Worm (Caenorhabditis elegans) whole organism, dauer: ENCODE data around the gene srh-269.

ENCODE experiments used
- unc-62 ChIP-seq: sonication (generic microtip); optimal IDR thresholded peaks from 2 replicates; lab custom pipeline; 2017; ENCODE audit warnings: missing biosample characterization, missing genetic modification reagents, missing genetic modification characterization

The srh-269 gene

DNA sequence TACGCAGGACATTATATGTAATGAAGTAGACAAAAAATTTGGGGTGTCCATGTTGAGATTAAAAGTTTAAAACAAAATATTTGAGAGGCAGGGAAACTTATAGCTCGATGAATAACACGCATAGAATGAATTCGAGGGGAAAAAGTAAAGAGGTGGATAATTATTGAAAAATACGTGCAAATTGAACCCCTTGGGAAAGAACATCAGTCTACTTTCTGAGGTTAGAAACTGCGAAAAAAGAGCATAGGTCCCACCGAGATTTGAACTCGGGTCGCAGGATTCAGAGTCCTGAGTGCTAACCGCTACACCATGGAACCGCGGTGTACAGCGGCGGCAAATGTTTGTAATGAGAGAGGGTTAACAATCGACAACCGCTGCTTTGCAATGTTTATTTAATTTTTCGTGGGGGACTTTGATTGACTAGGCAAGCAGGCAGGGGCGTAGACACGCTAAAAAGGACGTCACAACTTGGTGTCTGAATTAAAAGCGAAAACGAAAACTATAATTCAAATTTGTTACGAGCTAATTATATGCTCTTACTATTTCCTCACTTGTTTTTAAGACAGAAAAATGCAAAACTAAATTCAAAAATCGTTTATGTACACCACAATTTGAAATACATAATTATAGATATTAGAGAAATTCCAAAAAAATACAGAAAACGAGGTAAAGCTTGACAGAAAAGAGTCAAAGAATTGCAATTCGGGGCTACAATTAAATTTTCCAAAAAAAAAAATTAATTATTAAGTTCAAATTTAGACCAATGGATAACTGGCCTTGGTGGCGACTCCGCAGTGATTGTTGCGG is at the start of gene srh-269:
Gene srh-269 (minus strand): TSS at position 51 of the 807 bp plus-strand sequence.
- no peak for TF ChIP-seq unc-62 (GFP tag; lab: Kevin White, UChicago)

DNA sequence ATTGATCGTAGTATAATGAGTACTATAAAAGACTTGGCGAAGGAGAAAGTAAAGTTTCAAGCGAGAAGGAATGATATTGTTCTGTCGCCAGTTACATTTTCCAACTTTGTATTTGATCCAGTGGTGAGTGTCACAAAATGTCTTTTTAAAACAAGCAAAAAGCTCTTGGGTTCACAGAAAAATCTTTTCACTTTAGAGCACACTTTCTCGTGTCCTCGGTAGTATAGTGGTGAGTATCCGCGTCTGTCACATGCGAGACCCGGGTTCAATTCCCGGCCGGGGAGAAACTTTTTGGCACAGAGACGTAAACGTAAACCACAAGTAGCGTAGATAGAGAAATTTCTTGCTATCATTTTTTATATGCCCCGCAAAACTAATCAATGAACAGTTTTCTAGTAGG is 48.5 kb upstream of the srh-269 start:
- TF ChIP-seq unc-62 (GFP tag; lab: Kevin White, UChicago) = no peak

DNA sequence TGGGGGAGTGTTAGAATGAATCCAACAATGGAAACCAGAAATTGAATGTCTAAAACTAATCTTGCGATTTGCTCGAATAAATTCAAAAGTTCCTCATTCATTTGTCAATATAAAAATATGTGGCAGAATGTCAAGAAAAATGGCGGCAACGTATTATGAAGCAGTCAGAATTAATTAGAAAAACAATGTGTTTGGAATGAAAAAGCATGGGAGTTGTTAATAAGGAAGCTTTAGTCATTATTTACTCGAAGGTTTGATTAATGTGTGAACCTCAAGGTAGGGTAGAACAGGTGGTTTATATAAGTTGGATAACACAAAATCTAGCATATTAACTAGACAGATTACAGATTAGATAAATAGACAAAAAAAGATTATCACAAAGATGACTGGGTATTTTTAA is 46.4 kb upstream of the srh-269 start, which contains the start of gene srw-76:
Gene srw-76 (minus strand): TSS at position 101 of the 400 bp plus-strand sequence.
- no peak for TF ChIP-seq unc-62 (GFP tag; lab: Kevin White, UChicago)

DNA sequence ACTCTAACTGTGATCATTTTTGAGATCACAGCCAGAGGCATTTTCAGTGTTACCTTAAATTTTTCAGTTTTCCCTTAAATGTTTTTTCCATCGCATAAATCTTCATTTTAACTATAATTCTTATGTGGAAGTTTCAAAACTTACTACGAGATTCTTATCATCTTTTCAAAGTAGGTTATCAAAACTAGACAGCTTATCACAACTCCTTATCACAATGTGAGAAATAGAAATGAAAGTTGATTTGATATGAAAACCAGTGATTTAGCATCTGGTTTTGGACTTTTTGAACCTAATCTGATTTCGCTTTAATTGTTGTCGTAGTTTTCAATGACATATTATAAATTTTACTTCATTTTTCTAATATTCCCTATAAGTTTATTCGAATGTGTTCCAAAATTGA is 44.1 kb upstream of the srh-269 start, which contains the start of gene mltn-11:
Gene mltn-11 (plus strand): TSS at position 276 of the 400 bp plus-strand sequence.
- no peak for TF ChIP-seq unc-62 (GFP tag; lab: Kevin White, UChicago)

- TF ChIP-seq unc-62 (GFP tag; lab: Kevin White, UChicago) = no peak
Measured at ce11 chrV:16629600-16629999, 37.8 kb upstream of the srh-269 start, which contains the start of gene srd-21. Gene srd-21, plus strand, starts transcription at chrV:16629900.

DNA sequence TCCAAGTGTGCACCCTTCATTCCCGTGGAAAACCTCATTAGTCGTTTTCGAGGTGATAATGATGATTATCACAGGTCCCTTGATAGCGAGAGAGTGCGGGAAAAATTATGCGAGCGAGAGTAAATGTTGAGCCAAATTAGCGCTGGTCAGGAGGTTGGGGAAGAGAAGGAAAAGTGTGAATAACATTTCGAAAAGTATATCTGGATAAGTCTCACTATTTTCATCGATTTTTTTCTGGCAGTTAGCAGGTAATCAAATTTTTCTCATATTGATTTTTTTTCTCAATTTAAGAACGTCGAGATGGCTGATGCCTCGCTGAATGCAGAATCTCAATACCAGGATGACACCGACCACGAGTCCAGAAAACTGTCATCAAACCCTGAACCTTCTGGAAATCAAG is 37.1 kb upstream of the srh-269 start, which contains the start of gene W06G6.2:
Gene W06G6.2 (plus strand): TSS at position 301 of the 400 bp plus-strand sequence.
- no peak for TF ChIP-seq unc-62 (GFP tag; lab: Kevin White, UChicago)

DNA sequence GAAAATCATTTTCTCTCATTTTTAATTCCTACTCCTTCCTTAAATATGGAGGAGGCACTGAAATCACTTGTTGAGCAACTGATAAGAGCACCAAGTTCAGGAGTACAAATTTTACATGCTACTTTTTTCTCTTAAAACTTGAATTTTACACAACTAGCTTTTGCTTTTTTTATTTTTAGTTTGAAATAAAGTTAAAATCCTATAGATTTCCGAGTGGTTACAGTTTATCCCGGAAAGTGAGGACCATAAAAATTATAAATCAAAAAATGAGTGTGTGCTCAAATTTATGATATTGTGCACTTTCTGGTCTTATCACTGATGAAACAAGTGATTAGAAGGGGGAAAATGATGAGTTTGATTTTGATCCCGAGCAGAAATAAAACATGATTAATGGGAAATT is 36.1 kb upstream of the srh-269 start, which contains the start of gene oac-53:
Gene oac-53 (minus strand): TSS at position 9 of the 400 bp plus-strand sequence.
- TF ChIP-seq unc-62 (GFP tag; lab: Kevin White, UChicago) = no peak

DNA sequence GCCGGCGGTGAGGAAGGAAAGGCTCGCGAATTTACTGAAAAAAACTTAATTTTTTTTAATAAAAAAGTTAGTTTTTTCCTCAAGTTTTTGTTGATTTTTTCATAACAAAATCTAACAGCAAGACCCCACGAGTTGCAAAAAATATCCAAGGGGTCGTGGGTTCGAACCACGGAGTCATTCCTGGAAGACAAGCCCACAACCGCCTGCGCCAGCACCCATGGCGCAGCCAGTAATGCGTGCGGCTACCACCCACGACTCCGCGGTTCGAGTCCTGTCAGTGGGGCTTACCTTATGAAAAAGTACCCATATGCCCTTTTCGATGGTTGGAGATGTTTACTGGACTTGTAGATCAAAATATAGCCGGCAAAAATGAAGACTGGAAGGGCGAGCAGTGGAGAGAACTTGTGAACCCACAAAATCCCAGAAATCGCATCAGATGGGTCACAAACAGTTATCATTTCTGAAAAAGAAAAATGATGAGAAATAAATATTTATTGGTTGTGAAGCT is 31.0 kb upstream of the srh-269 start, which contains the start of gene Y70C5A.2:
Gene Y70C5A.2 (minus strand): TSS at position 458 of the 508 bp plus-strand sequence.
- TF ChIP-seq unc-62 (GFP tag; lab: Kevin White, UChicago) = no peak

DNA sequence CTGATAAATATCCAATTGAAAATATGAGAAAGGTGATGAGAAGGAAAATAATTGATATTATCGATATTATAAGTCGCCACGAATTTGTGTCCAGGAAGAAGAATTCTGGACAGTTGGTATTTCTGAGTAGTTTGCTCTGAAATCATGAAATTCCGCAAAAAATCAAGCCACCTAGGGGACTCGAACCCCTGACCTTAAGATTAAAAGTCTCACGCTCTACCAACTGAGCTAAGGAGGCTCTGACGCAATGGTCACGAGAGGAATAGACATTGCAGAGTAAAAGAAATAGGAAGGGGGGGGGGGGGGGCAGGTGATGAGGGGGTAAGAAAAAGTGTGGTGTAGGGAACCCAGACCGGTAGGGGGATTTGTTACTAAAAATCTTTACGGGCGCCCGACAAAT is 30.1 kb upstream of the srh-269 start:
- no peak for TF ChIP-seq unc-62 (GFP tag; lab: Kevin White, UChicago)

DNA sequence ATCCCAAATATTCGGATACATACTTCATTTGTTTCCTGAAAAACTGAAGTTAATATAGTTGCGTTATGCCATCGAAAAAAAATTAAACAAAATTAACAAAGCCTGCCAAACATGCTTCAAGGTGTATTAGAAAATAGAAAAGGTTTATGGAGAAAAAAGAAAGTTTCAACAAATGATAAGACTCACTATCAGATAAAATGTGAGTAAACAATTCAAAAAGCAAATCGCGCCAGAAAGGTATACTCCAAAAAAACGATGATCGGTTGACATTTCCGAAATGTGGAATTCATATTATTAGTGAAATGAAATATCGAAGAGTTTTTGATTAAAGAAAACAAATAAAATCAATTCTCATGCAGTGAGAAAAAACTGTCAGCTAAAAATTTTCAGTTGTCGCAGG is 29.0 kb upstream of the srh-269 start, which contains the start of gene Y70C5A.3:
Gene Y70C5A.3 (minus strand): TSS at position 50 of the 400 bp plus-strand sequence.
- TF ChIP-seq unc-62 (GFP tag; lab: Kevin White, UChicago) = no peak

- no peak for TF ChIP-seq unc-62 (GFP tag; lab: Kevin White, UChicago)
Measured at ce11 chrV:16617462-16617861, 25.6 kb upstream of the srh-269 start, which contains the start of gene Y70C5A.4. Gene Y70C5A.4, plus strand, starts transcription at chrV:16617762.

ce11 chrV:16610791-16611385 is 19.0 kb upstream of the srh-269 start, which contains the start of gene srw-54:
Gene srw-54, plus strand, starts transcription at chrV:16611335.
- TF ChIP-seq unc-62 (GFP tag; lab: Kevin White, UChicago) = no peak

DNA sequence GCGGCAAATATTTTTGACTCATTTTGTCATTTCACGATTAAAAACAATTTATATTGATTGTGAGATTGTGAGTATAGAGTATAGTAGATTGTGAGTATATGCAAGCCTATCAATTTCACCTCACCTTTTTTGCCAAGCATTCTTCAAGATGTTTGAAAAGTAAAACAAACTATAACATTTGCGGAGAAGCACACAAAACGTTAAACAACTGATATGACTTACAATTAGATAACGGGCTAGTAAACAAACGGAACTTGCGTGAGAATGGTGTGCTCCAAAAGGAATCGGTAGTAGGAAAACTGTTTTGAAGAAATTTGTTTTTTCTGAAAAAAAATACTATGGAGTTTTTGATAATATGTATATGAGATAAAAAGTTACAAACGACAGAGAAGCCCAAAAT is 18.3 kb upstream of the srh-269 start:
- TF ChIP-seq unc-62 (GFP tag; lab: Kevin White, UChicago) = no peak

DNA sequence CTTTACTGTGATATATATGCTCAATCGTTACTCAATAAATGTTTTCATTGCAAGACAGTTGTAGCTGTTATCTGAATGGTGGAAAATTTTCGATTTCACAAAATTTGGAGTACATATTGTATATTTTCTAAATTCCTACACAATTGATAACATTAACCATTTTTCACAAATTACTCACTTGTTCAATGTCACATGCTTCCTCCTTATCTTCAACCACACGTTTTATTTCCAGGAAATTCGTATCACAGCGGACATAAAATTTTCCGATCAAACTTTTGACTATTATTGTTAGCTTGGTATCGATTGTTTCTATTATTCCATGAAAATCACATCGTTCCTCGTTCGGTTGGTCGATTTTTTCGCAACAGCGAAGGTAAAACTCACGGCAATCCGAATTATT is 16.6 kb upstream of the srh-269 start:
- no peak for TF ChIP-seq unc-62 (GFP tag; lab: Kevin White, UChicago)

- no peak for TF ChIP-seq unc-62 (GFP tag; lab: Kevin White, UChicago)
Measured at ce11 chrV:16606313-16606712, 14.5 kb upstream of the srh-269 start, which contains the start of gene Y32B12C.1. Gene Y32B12C.1, plus strand, starts transcription at chrV:16606613.

DNA sequence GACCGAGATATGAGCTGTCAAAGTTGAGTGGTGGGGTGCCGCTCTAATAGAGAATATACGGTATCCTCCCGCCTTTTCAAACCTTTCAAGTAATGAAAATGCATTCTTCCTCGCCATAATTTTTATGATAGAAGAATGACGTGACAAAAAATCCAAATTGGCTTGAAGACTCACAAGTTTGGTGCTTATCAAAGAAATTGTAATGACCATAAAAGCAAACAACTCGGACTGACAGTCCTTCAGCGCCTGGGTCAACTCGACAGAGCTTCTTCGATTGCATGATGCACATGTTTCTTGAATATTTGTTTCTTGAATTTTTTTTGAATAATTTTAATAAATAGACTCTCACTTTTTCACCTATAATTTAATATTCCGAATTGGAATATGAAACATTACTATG is 13.6 kb upstream of the srh-269 start:
- TF ChIP-seq unc-62 (GFP tag; lab: Kevin White, UChicago) = no peak
